Fruit fly (Drosophila melanogaster) whole organism, embryonic: ENCODE results near the gene Rtca.

Source experiments
- Asciz ChIP-seq: fragments of 200-800 bp; sonication (Bioruptor generic); optimal IDR thresholded peaks from 2 replicates; lab custom pipeline; 2017; ENCODE audit warnings: missing biosample characterization, mild to moderate bottlenecking, missing genetic modification characterization, missing genetic modification reagents
- BEAF-32 ChIP-seq: fragments of 200-800 bp; sonication (Bioruptor generic); optimal IDR thresholded peaks from 3 replicates; lab custom pipeline; 2017; ENCODE audit warnings: missing biosample characterization, missing genetic modification characterization, mild to moderate bottlenecking, moderate library complexity, missing genetic modification reagents
- BtbVII ChIP-seq: fragments of 200-800 bp; sonication (Bioruptor generic); optimal IDR thresholded peaks from 3 replicates; lab custom pipeline; 2017; ENCODE audit warnings: missing biosample characterization, mild to moderate bottlenecking, missing genetic modification characterization
- CG10543 ChIP-seq: fragments of 200-800 bp; sonication (Bioruptor generic); optimal IDR thresholded peaks from 3 replicates; lab custom pipeline; 2017; ENCODE audit warnings: missing biosample characterization, mild to moderate bottlenecking, missing genetic modification characterization, moderate library complexity
- CG11504 ChIP-seq: fragments of 200-800 bp; sonication (Bioruptor generic); optimal IDR thresholded peaks from 3 replicates; lab custom pipeline; 2019; ENCODE audit warnings: missing biosample characterization, mild to moderate bottlenecking, missing genetic modification characterization, moderate library complexity
- CG12659 ChIP-seq: fragments of 200-800 bp; sonication (Bioruptor generic); optimal IDR thresholded peaks from 3 replicates; lab custom pipeline; 2017; ENCODE audit warnings: mild to moderate bottlenecking, missing biosample characterization, missing genetic modification reagents, missing genetic modification characterization
- CG15011 ChIP-seq: fragments of 200-800 bp; sonication (Bioruptor generic); optimal IDR thresholded peaks from 3 replicates; lab custom pipeline; 2018; ENCODE audit warnings: missing biosample characterization, mild to moderate bottlenecking, missing genetic modification characterization
- CG1647 ChIP-seq: fragments of 200-800 bp; sonication (Bioruptor generic); optimal IDR thresholded peaks from 3 replicates; lab custom pipeline; 2016; ENCODE audit warnings: missing biosample characterization, missing genetic modification characterization
- CG16815 ChIP-seq: fragments of 200-800 bp; sonication (Bioruptor generic); optimal IDR thresholded peaks from 3 replicates; lab custom pipeline; 2017; ENCODE audit warnings: missing biosample characterization, mild to moderate bottlenecking, missing genetic modification characterization
- CG17612 ChIP-seq: fragments of 200-800 bp; sonication (Bioruptor generic); IDR thresholded peaks from 2 replicates; pipeline ENCODE4 v1.3.6; 2022; ENCODE audit warnings: missing biosample characterization, missing genetic modification characterization
- CG18619 ChIP-seq: fragments of 200-800 bp; sonication (Bioruptor generic); optimal IDR thresholded peaks from 3 replicates; lab custom pipeline; 2017; ENCODE audit warnings: missing biosample characterization, mild to moderate bottlenecking, missing genetic modification characterization
- CG2202 ChIP-seq: fragments of 200-800 bp; sonication (Bioruptor generic); optimal IDR thresholded peaks from 2 replicates; lab custom pipeline; 2018; ENCODE audit warnings: missing biosample characterization, mild to moderate bottlenecking, missing genetic modification characterization
- CG2889 ChIP-seq: fragments of 200-800 bp; sonication (Bioruptor generic); IDR thresholded peaks from 3 replicates; pipeline ENCODE4 v1.3.6; 2022; ENCODE audit warnings: missing biosample characterization, missing genetic modification characterization
- CG31365 ChIP-seq: fragments of 200-800 bp; sonication (Bioruptor generic); optimal IDR thresholded peaks from 2 replicates; lab custom pipeline; 2018; ENCODE audit warnings: missing biosample characterization, mild to moderate bottlenecking, missing genetic modification characterization
- CG34224 ChIP-seq: fragments of 200-800 bp; sonication (Bioruptor generic); IDR thresholded peaks from 3 replicates; pipeline ENCODE4 v1.3.6; 2022; ENCODE audit warnings: missing biosample characterization, missing genetic modification characterization; ENCODE audit not compliant: partially characterized antibody
- CG8359 ChIP-seq: fragments of 200-800 bp; sonication (Bioruptor generic); optimal IDR thresholded peaks from 2 replicates; lab custom pipeline; 2017; ENCODE audit warnings: missing biosample characterization, mild to moderate bottlenecking, missing genetic modification characterization, borderline replicate concordance
- CG9932 ChIP-seq: fragments of 200-800 bp; sonication (Bioruptor generic); IDR thresholded peaks from 2 replicates; pipeline ENCODE4 v1.3.6; 2022; ENCODE audit warnings: missing biosample characterization, missing genetic modification characterization
- Chrac-16 ChIP-seq: fragments of 200-800 bp; sonication (Bioruptor generic); optimal IDR thresholded peaks from 3 replicates; lab custom pipeline; 2016; ENCODE audit warnings: missing biosample characterization, missing genetic modification characterization
- Fer1 ChIP-seq: fragments of 200-800 bp; sonication (Bioruptor generic); optimal IDR thresholded peaks from 2 replicates; lab custom pipeline; 2017; ENCODE audit warnings: missing biosample characterization, mild to moderate bottlenecking, missing genetic modification characterization
- Hey ChIP-seq: fragments of 200-800 bp; sonication (Bioruptor generic); optimal IDR thresholded peaks from 3 replicates; lab custom pipeline; 2018; ENCODE audit warnings: missing biosample characterization, mild to moderate bottlenecking, missing genetic modification characterization
- HmgZ ChIP-seq: fragments of 200-800 bp; sonication (Bioruptor generic); optimal IDR thresholded peaks from 2 replicates; lab custom pipeline; 2018; ENCODE audit warnings: missing biosample characterization, mild to moderate bottlenecking, missing genetic modification characterization
- Jarid2 ChIP-seq: fragments of 200-800 bp; sonication (Bioruptor generic); optimal IDR thresholded peaks from 3 replicates; lab custom pipeline; 2017; ENCODE audit warnings: mild to moderate bottlenecking, missing biosample characterization, missing genetic modification reagents, missing genetic modification characterization
- Myb ChIP-seq: fragments of 200-800 bp; sonication (Bioruptor generic); optimal IDR thresholded peaks from 2 replicates; lab custom pipeline; 2016; ENCODE audit warnings: missing biosample characterization, missing genetic modification characterization
- NK7.1 ChIP-seq: fragments of 200-800 bp; sonication (Bioruptor generic); optimal IDR thresholded peaks from 3 replicates; lab custom pipeline; 2016; ENCODE audit warnings: missing biosample characterization, missing genetic modification characterization
- Oli ChIP-seq: fragments of 200-800 bp; sonication (Bioruptor generic); optimal IDR thresholded peaks from 2 replicates; lab custom pipeline; 2018; ENCODE audit warnings: missing biosample characterization, mild to moderate bottlenecking, missing genetic modification characterization, moderate library complexity
- Scr ChIP-seq: fragments of 200-800 bp; sonication (Bioruptor generic); IDR thresholded peaks from 2 replicates; pipeline ENCODE4 v1.3.6; 2022; ENCODE audit warnings: missing biosample characterization, missing genetic modification characterization; ENCODE audit not compliant: partially characterized antibody
- Taf1 ChIP-seq: fragments of 200-800 bp; sonication (Bioruptor generic); IDR thresholded peaks from 2 replicates; pipeline ENCODE4 v1.3.6; 2022; ENCODE audit warnings: missing biosample characterization, missing genetic modification characterization
- ab ChIP-seq: fragments of 200-800 bp; sonication (Bioruptor generic); optimal IDR thresholded peaks from 2 replicates; lab custom pipeline; 2016; ENCODE audit warnings: missing biosample characterization, missing genetic modification characterization
- ash1 ChIP-seq: fragments of 200-800 bp; sonication (Bioruptor generic); optimal IDR thresholded peaks from 2 replicates; lab custom pipeline; 2018; ENCODE audit warnings: missing biosample characterization, mild to moderate bottlenecking, missing genetic modification characterization
- br ChIP-seq: fragments of >200 bp; optimal IDR thresholded peaks from 2 replicates; lab custom pipeline; 2017
- cg ChIP-seq: fragments of 200-800 bp; sonication (Bioruptor generic); optimal IDR thresholded peaks from 3 replicates; lab custom pipeline; 2019; ENCODE audit warnings: missing biosample characterization, mild to moderate bottlenecking, missing genetic modification characterization, moderate library complexity
- dan ChIP-seq: fragments of 200-800 bp; sonication (Bioruptor generic); IDR thresholded peaks from 2 replicates; pipeline ENCODE4 v1.3.6; 2022; ENCODE audit warnings: missing biosample characterization, missing genetic modification characterization
- danr ChIP-seq: fragments of 200-800 bp; sonication (Bioruptor generic); IDR thresholded peaks from 2 replicates; pipeline ENCODE4 v1.3.6; 2022; ENCODE audit warnings: missing biosample characterization, missing genetic modification characterization
- eve ChIP-seq, 2 experiments: fragments of >200 bp; optimal IDR thresholded peaks; 2 replicates each; lab custom pipeline; 2017; ENCODE audit warnings: missing biosample characterization in 2 of 2, missing genetic modification characterization in 2 of 2
- ewg ChIP-seq: fragments of 200-800 bp; sonication (Bioruptor generic); optimal IDR thresholded peaks from 3 replicates; lab custom pipeline; 2017; ENCODE audit warnings: mild to moderate bottlenecking, missing biosample characterization, missing genetic modification reagents, missing genetic modification characterization
- gem ChIP-seq: fragments of 200-800 bp; sonication (Bioruptor generic); optimal IDR thresholded peaks from 2 replicates; lab custom pipeline; 2019; ENCODE audit warnings: missing biosample characterization, mild to moderate bottlenecking, missing genetic modification characterization, moderate library complexity
- ind ChIP-seq: fragments of 200-800 bp; sonication (Bioruptor generic); optimal IDR thresholded peaks from 3 replicates; lab custom pipeline; 2016; ENCODE audit warnings: missing biosample characterization, missing genetic modification characterization
- inv ChIP-seq: fragments of 200-800 bp; sonication (Bioruptor generic); IDR thresholded peaks from 2 replicates; pipeline ENCODE4 v1.3.6; 2022; ENCODE audit warnings: missing biosample characterization, missing genetic modification characterization; ENCODE audit not compliant: partially characterized antibody
- knrl ChIP-seq: fragments of 200-800 bp; sonication (Bioruptor generic); IDR thresholded peaks from 3 replicates; pipeline ENCODE4 v1.3.6; 2022; ENCODE audit warnings: missing biosample characterization, missing genetic modification characterization; ENCODE audit not compliant: partially characterized antibody
- maf-S ChIP-seq: fragments of 200-800 bp; sonication (Bioruptor generic); optimal IDR thresholded peaks from 2 replicates; lab custom pipeline; 2016; ENCODE audit warnings: missing biosample characterization, missing genetic modification characterization
- seq ChIP-seq: fragments of 200-800 bp; sonication (Bioruptor generic); IDR thresholded peaks from 2 replicates; pipeline ENCODE4 v1.3.6; 2022; ENCODE audit warnings: missing biosample characterization, missing genetic modification characterization
- ssp ChIP-seq: fragments of 200-800 bp; sonication (Bioruptor generic); IDR thresholded peaks from 2 replicates; pipeline ENCODE4 v1.3.6; 2022; ENCODE audit warnings: missing biosample characterization, missing genetic modification characterization
- sug ChIP-seq: fragments of 200-800 bp; optimal IDR thresholded peaks from 2 replicates; lab custom pipeline; 2019; ENCODE audit warnings: missing biosample characterization, mild to moderate bottlenecking, missing genetic modification characterization, moderate library complexity
- unpg ChIP-seq: fragments of 200-800 bp; sonication (Bioruptor generic); optimal IDR thresholded peaks from 3 replicates; lab custom pipeline; 2018; ENCODE audit warnings: missing biosample characterization, mild to moderate bottlenecking, missing genetic modification characterization, moderate library complexity
- wek ChIP-seq: fragments of 200-800 bp; sonication (Bioruptor generic); optimal IDR thresholded peaks from 3 replicates; lab custom pipeline; 2018; ENCODE audit warnings: missing biosample characterization, mild to moderate bottlenecking, missing genetic modification characterization, moderate library complexity
- zen2 ChIP-seq: fragments of 200-800 bp; sonication (Bioruptor generic); IDR thresholded peaks from 3 replicates; pipeline ENCODE4 v1.3.6; 2022; ENCODE audit warnings: missing biosample characterization, missing genetic modification characterization; ENCODE audit not compliant: partially characterized antibody
- zf30C ChIP-seq: fragments of 200-800 bp; sonication (Bioruptor generic); optimal IDR thresholded peaks from 3 replicates; lab custom pipeline; 2018; ENCODE audit warnings: missing biosample characterization, mild to moderate bottlenecking, missing genetic modification characterization

Rtca gene

DNA sequence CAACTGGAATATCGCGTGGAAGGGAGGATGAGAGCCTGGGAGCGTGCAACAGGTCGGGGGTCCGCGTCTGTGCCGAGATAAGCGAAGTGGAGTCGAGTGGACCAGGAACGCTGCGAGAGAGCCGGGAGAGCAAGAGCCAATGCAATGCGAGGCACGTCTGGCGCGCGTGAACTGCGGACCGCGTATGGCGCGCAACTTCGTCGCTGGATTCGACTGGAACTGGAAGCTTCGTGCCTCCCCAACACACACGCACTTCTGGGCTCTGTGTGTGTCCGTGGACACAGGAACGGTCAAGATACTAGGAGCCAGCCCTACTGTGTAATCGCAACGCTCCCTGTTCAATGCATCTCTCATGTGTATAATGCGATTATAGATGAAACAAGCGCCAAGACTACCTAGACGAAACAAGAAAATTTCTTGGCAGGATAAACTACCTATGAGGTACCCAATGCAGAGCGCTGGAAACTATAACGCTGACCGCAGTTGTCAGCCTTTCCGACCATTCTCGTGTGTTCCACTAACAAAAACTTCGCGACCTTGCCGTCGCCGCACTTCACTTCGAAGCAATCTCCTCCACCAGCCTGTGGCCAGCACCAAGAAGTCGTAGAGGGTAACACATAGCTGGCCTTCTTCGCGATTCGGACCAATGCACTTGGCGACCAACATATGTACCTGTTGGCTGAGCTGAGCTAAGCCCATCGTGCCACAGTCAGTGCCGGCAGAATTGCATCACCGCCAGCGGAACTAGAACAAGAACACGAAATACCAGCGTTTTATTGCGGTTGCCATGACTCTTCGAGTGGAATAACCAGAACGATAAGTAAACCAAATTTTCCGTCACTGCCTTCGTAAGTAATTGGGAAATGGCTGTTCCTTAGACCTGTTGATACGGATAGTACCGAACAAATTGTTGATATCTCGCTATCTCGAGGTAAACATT lies at the start of gene Rtca (continued):
- peak; percentile 79 for TF ChIP-seq CG11504
- TF ChIP-seq zen2 (GFP tag; lab: Robert Waterston, UW), result no peak
- peak; percentile 78 for TF ChIP-seq gem
- TF ChIP-seq zf30C, result no peak
- peak; percentile 41 for TF ChIP-seq NK7.1 (GFP tag; lab: Kevin White, UChicago)
- TF ChIP-seq eve (GFP tag; optimal IDR thresholded peaks at IDR 0.05; lab: Kevin White, UChicago), result no peak
- peak; percentile 71 for TF ChIP-seq HmgZ (tag; lab: Kevin White, UChicago)
- no peak for TF ChIP-seq BEAF-32
- peak; percentile 89 for TF ChIP-seq Fer1 (GFP tag; lab: Kevin White, UChicago)
- TF ChIP-seq Myb, result peak; percentile 66
- peak; percentile 59 for TF ChIP-seq CG16815 (GFP tag; lab: Kevin White, UChicago)
- TF ChIP-seq knrl (GFP tag; lab: Robert Waterston, UW), result no peak
- TF ChIP-seq ab (GFP tag; lab: Kevin White, UChicago), result no peak
- TF ChIP-seq CG9932 (GFP tag; lab: Robert Waterston, UW), result peak; percentile 51; the same call in 1 of the 2 replicates
- no peak for TF ChIP-seq CG17612
- peak; percentile 48; the same call in 1 of the 2 replicates for TF ChIP-seq danr (GFP tag; lab: Robert Waterston, UW)
- TF ChIP-seq Chrac-16 (GFP tag; lab: Kevin White, UChicago), result peak; percentile 50
- TF ChIP-seq CG1647 (GFP tag; lab: Kevin White, UChicago), result peak; percentile 19
- peak; percentile 70 for TF ChIP-seq CG18619
- peak; percentile 80 for TF ChIP-seq CG12659
- no peak for TF ChIP-seq dan
- TF ChIP-seq Asciz (GFP tag; lab: Kevin White, UChicago), result peak; percentile 48
- 0 out of 3 replicates have a peak, but pooled peaks have one; percentile 14 for TF ChIP-seq CG2889 (GFP tag; lab: Robert Waterston, UW)
- peak; percentile 72 for TF ChIP-seq BtbVII (GFP tag; lab: Kevin White, UChicago)
- TF ChIP-seq ash1, result no peak
- TF ChIP-seq cg, result peak; percentile 63
- peak; percentile 75 for TF ChIP-seq unpg (GFP tag; lab: Kevin White, UChicago)
- TF ChIP-seq br (lab: Kevin White, UChicago), result no peak
- no peak for TF ChIP-seq CG8359 (GFP tag; lab: Kevin White, UChicago)
- no peak for TF ChIP-seq wek (GFP tag; lab: Kevin White, UChicago)
- TF ChIP-seq CG10543, result peak; percentile 58
- peak; percentile 59 for TF ChIP-seq seq (GFP tag; lab: Robert Waterston, UW)
- peak; percentile 16 for TF ChIP-seq CG31365 (tag; lab: Kevin White, UChicago)
- peak; percentile 25; the same call in 1 of the 2 replicates for TF ChIP-seq Taf1 (GFP tag; lab: Robert Waterston, UW)
- TF ChIP-seq ind (GFP tag; lab: Kevin White, UChicago), result peak; percentile 77
- peak; percentile 30 for TF ChIP-seq sug (tag; lab: Kevin White, UChicago)
- TF ChIP-seq Jarid2 (GFP tag; lab: Kevin White, UChicago), result peak; percentile 6
- peak; percentile 39 for TF ChIP-seq ewg (GFP tag; lab: Kevin White, UChicago)
- TF ChIP-seq CG2202 (tag; lab: Kevin White, UChicago), result no peak
- TF ChIP-seq maf-S (GFP tag; lab: Kevin White, UChicago), result peak; percentile 66
- TF ChIP-seq ssp (GFP tag; lab: Robert Waterston, UW), result 0 out of 2 replicates have a peak, but pooled peaks have one; percentile 37
- TF ChIP-seq Hey (tag; lab: Kevin White, UChicago), result no peak
- peak; percentile 77 for TF ChIP-seq Oli (tag; lab: Kevin White, UChicago)
- TF ChIP-seq Scr (GFP tag; lab: Robert Waterston, UW), result no peak
- no peak for TF ChIP-seq CG15011 (GFP tag; lab: Kevin White, UChicago)
- no peak for TF ChIP-seq inv
- 0 out of 3 replicates have a peak, but pooled peaks have one; percentile 16 for TF ChIP-seq CG34224
